Fruit fly (Drosophila melanogaster) whole organism, prepupa: Measurements from ENCODE around the gene CG14785.
A peak's percentile ranks its signal among the peaks of the same experiment; 100 is the strongest.

Source experiments
- Blimp-1 ChIP-seq: fragments of 200-800 bp; sonication (Bioruptor generic); optimal IDR thresholded peaks from 3 replicates; lab custom pipeline; 2017; ENCODE audit warnings: missing biosample characterization, missing genetic modification characterization, mild to moderate bottlenecking, moderate library complexity, missing genetic modification reagents
- CG10631 ChIP-seq: fragments of 200-800 bp; sonication (Bioruptor generic); optimal IDR thresholded peaks from 2 replicates; lab custom pipeline; 2016; ENCODE audit warnings: missing biosample characterization, missing genetic modification characterization
- CG11294 ChIP-seq: fragments of 200-800 bp; sonication (Bioruptor generic); IDR thresholded peaks from 2 replicates; pipeline ENCODE4 v1.3.6; 2022; ENCODE audit warnings: missing biosample characterization, missing genetic modification characterization
- CG11762 ChIP-seq: fragments of 200-800 bp; sonication (Bioruptor generic); optimal IDR thresholded peaks from 3 replicates; lab custom pipeline; 2016; ENCODE audit warnings: missing biosample characterization, missing genetic modification characterization; ENCODE audit not compliant: insufficient read depth
- CG11902 ChIP-seq: fragments of 200-800 bp; sonication (Bioruptor generic); optimal IDR thresholded peaks from 3 replicates; lab custom pipeline; 2016; ENCODE audit warnings: missing biosample characterization, missing genetic modification characterization
- CG3032 ChIP-seq: fragments of 200-800 bp; optimal IDR thresholded peaks from 2 replicates; lab custom pipeline; 2019; ENCODE audit warnings: missing biosample characterization, mild to moderate bottlenecking, missing genetic modification characterization, moderate library complexity
- CG31627 ChIP-seq: fragments of 200-800 bp; sonication (Bioruptor generic); optimal IDR thresholded peaks from 3 replicates; lab custom pipeline; 2016; ENCODE audit warnings: missing biosample characterization, missing genetic modification characterization
- CG32006 ChIP-seq: fragments of 200-800 bp; sonication (Bioruptor generic); optimal IDR thresholded peaks from 3 replicates; lab custom pipeline; 2017; ENCODE audit warnings: missing biosample characterization, mild to moderate bottlenecking, missing genetic modification characterization
- CG3919 ChIP-seq: fragments of 200-800 bp; sonication (Bioruptor generic); optimal IDR thresholded peaks from 3 replicates; lab custom pipeline; 2016; ENCODE audit warnings: missing biosample characterization, missing genetic modification characterization
- CG4318 ChIP-seq: fragments of 200-800 bp; sonication (Bioruptor generic); optimal IDR thresholded peaks from 3 replicates; lab custom pipeline; 2017; ENCODE audit warnings: missing biosample characterization, mild to moderate bottlenecking, missing genetic modification characterization
- CG6163 ChIP-seq: fragments of 200-800 bp; sonication (Bioruptor generic); IDR thresholded peaks from 3 replicates; pipeline ENCODE4 v1.3.6; 2022; ENCODE audit warnings: missing biosample characterization, missing genetic modification characterization
- CG6276 ChIP-seq: fragments of 200-800 bp; sonication (Bioruptor generic); optimal IDR thresholded peaks from 2 replicates; lab custom pipeline; 2017; ENCODE audit warnings: missing biosample characterization, mild to moderate bottlenecking, missing genetic modification characterization
- CG6792 ChIP-seq: fragments of 200-800 bp; sonication (Bioruptor generic); optimal IDR thresholded peaks from 3 replicates; lab custom pipeline; 2016; ENCODE audit warnings: missing biosample characterization, missing genetic modification characterization
- CG6854 ChIP-seq: fragments of 200-800 bp; sonication (Bioruptor generic); optimal IDR thresholded peaks from 2 replicates; lab custom pipeline; 2017; ENCODE audit warnings: missing biosample characterization, mild to moderate bottlenecking, missing genetic modification characterization
- CG8119 ChIP-seq: fragments of 200-800 bp; sonication (Bioruptor generic); IDR thresholded peaks from 3 replicates; pipeline ENCODE4 v1.3.6; 2022; ENCODE audit warnings: missing biosample characterization, missing genetic modification characterization
- CG8319 ChIP-seq: fragments of 200-800 bp; sonication (Bioruptor generic); optimal IDR thresholded peaks from 3 replicates; lab custom pipeline; 2016; ENCODE audit warnings: missing biosample characterization, missing genetic modification characterization
- CG9139 ChIP-seq: fragments of 200-800 bp; sonication (Bioruptor generic); optimal IDR thresholded peaks from 3 replicates; lab custom pipeline; 2017; ENCODE audit warnings: missing biosample characterization, mild to moderate bottlenecking, missing genetic modification characterization
- Eip75B ChIP-seq: fragments of 200-800 bp; sonication (Bioruptor generic); optimal IDR thresholded peaks from 3 replicates; lab custom pipeline; 2016; ENCODE audit warnings: missing biosample characterization, missing genetic modification characterization
- Eip78C ChIP-seq: fragments of 200-800 bp; sonication (Bioruptor generic); peaks from one replicate; lab custom pipeline; 2016; ENCODE audit warnings: missing biosample characterization, missing genetic modification characterization
- Eip93F ChIP-seq: fragments of 200-800 bp; sonication (Bioruptor generic); optimal IDR thresholded peaks from 2 replicates; lab custom pipeline; 2016; ENCODE audit warnings: missing biosample characterization, mild to moderate bottlenecking, missing genetic modification characterization
- Ets96B ChIP-seq: fragments of 200-800 bp; optimal IDR thresholded peaks from 2 replicates; lab custom pipeline; 2019; ENCODE audit warnings: missing biosample characterization, mild to moderate bottlenecking, missing genetic modification characterization, moderate library complexity
- Gug ChIP-seq: fragments of 200-800 bp; sonication (Bioruptor generic); IDR thresholded peaks from 2 replicates; pipeline ENCODE4 v1.3.6; 2022; ENCODE audit warnings: missing biosample characterization, missing genetic modification characterization
- Hr38 ChIP-seq: sonication (Bioruptor generic); optimal IDR thresholded peaks from 2 replicates; lab custom pipeline; 2016; ENCODE audit warnings: missing biosample characterization, missing genetic modification characterization
- Hr4 ChIP-seq: fragments of 200-800 bp; sonication (Bioruptor generic); optimal IDR thresholded peaks from 3 replicates; lab custom pipeline; 2016; ENCODE audit warnings: missing biosample characterization, missing genetic modification characterization
- Lpt ChIP-seq: fragments of 200-800 bp; sonication (Bioruptor generic); optimal IDR thresholded peaks from 3 replicates; lab custom pipeline; 2016; ENCODE audit warnings: missing biosample characterization, missing genetic modification characterization
- Met ChIP-seq: fragments of 200-800 bp; sonication (Bioruptor generic); optimal IDR thresholded peaks from 3 replicates; lab custom pipeline; 2016; ENCODE audit warnings: missing biosample characterization, missing genetic modification characterization
- OdsH ChIP-seq: fragments of 200-800 bp; sonication (Bioruptor generic); optimal IDR thresholded peaks from 3 replicates; lab custom pipeline; 2016; ENCODE audit warnings: missing biosample characterization, missing genetic modification characterization
- Sox102F ChIP-seq: fragments of 200-800 bp; sonication (Bioruptor generic); optimal IDR thresholded peaks from 2 replicates; lab custom pipeline; 2016; ENCODE audit warnings: missing biosample characterization, mild to moderate bottlenecking, missing genetic modification characterization
- Sox14 ChIP-seq: fragments of 200-800 bp; sonication (Bioruptor generic); optimal IDR thresholded peaks from 3 replicates; lab custom pipeline; 2016; ENCODE audit warnings: missing biosample characterization, missing genetic modification characterization
- Sox15 ChIP-seq: fragments of 200-800 bp; sonication (Bioruptor generic); optimal IDR thresholded peaks from 3 replicates; lab custom pipeline; 2016; ENCODE audit warnings: missing biosample characterization, missing genetic modification characterization
- achi ChIP-seq: fragments of 200-800 bp; sonication (Bioruptor generic); optimal IDR thresholded peaks from 3 replicates; lab custom pipeline; 2016; ENCODE audit warnings: missing biosample characterization, missing genetic modification characterization
- acj6 ChIP-seq: fragments of 200-800 bp; sonication (Bioruptor generic); optimal IDR thresholded peaks from 3 replicates; lab custom pipeline; 2016; ENCODE audit warnings: missing biosample characterization, missing genetic modification characterization
- cyc ChIP-seq: fragments of 200-800 bp; sonication (Bioruptor generic); optimal IDR thresholded peaks from 3 replicates; lab custom pipeline; 2016; ENCODE audit warnings: missing biosample characterization, missing genetic modification characterization
- dsx ChIP-seq: fragments of 200-800 bp; optimal IDR thresholded peaks from 3 replicates; lab custom pipeline; 2019; ENCODE audit warnings: missing biosample characterization, mild to moderate bottlenecking, missing genetic modification characterization, moderate library complexity; ENCODE audit not compliant: poor library complexity, severe bottlenecking
- eg ChIP-seq: fragments of 200-800 bp; sonication (Bioruptor generic); IDR thresholded peaks from 3 replicates; pipeline ENCODE4 v1.3.6; 2022; ENCODE audit warnings: missing biosample characterization, missing genetic modification characterization
- esn ChIP-seq: fragments of 200-800 bp; sonication (Bioruptor generic); optimal IDR thresholded peaks from 2 replicates; lab custom pipeline; 2016; ENCODE audit warnings: missing biosample characterization, mild to moderate bottlenecking, missing genetic modification characterization, moderate library complexity
- fd59A ChIP-seq: fragments of 200-800 bp; sonication (Bioruptor generic); optimal IDR thresholded peaks from 2 replicates; lab custom pipeline; 2017; ENCODE audit warnings: missing biosample characterization, mild to moderate bottlenecking, missing genetic modification characterization, missing genetic modification reagents
- fd85E ChIP-seq: fragments of 200-800 bp; sonication (Bioruptor generic); optimal IDR thresholded peaks from 3 replicates; lab custom pipeline; 2016; ENCODE audit warnings: missing biosample characterization, missing genetic modification characterization
- fkh ChIP-seq: fragments of 200-800 bp; sonication (Bioruptor generic); optimal IDR thresholded peaks from 3 replicates; lab custom pipeline; 2017; ENCODE audit warnings: missing biosample characterization, mild to moderate bottlenecking, missing genetic modification characterization, moderate library complexity
- lz ChIP-seq: fragments of 200-800 bp; sonication (Bioruptor generic); optimal IDR thresholded peaks from 3 replicates; lab custom pipeline; 2016; ENCODE audit warnings: missing biosample characterization, missing genetic modification characterization
- pdm3 ChIP-seq: fragments of 200-800 bp; sonication (Bioruptor generic); optimal IDR thresholded peaks from 3 replicates; lab custom pipeline; 2016; ENCODE audit warnings: missing biosample characterization, missing genetic modification characterization
- spab ChIP-seq: fragments of 200-800 bp; sonication (Bioruptor generic); optimal IDR thresholded peaks from 2 replicates; lab custom pipeline; 2017; ENCODE audit warnings: missing biosample characterization, mild to moderate bottlenecking, missing genetic modification characterization, missing genetic modification reagents
- ss ChIP-seq, 2 experiments: fragments of 200-800 bp; sonication (Bioruptor generic); optimal IDR thresholded peaks; 2 replicates in 1 of 2; 3 replicates in 1 of 2; lab custom pipeline; 2017 to 2018; ENCODE audit warnings: mild to moderate bottlenecking in 2 of 2, missing biosample characterization in 2 of 2, missing genetic modification characterization in 2 of 2, moderate library complexity in 1 of 2
- svp ChIP-seq: fragments of 200-800 bp; sonication (Bioruptor generic); peaks from one replicate; lab custom pipeline; 2016; ENCODE audit warnings: missing biosample characterization, missing genetic modification characterization
- topi ChIP-seq: fragments of 200-800 bp; sonication (Bioruptor generic); optimal IDR thresholded peaks from 3 replicates; lab custom pipeline; 2016; ENCODE audit warnings: missing biosample characterization, missing genetic modification characterization
- vri ChIP-seq: fragments of 200-800 bp; sonication (Bioruptor generic); optimal IDR thresholded peaks from 3 replicates; lab custom pipeline; 2016; ENCODE audit warnings: missing biosample characterization, mild to moderate bottlenecking, missing genetic modification characterization

Gene CG14785

dm6 chrX:1456954-1457353 is at the start of gene CG14785:
Gene CG14785, minus strand, starts transcription at chrX:1457054.
- TF ChIP-seq OdsH (GFP tag; lab: Kevin White, UChicago) (no peak), CG6276 (GFP tag; lab: Kevin White, UChicago) (no peak), CG3032 (tag; lab: Kevin White, UChicago) (no peak), Gug (no peak), lz (no peak), esn (GFP tag; lab: Kevin White, UChicago) (no peak), topi (GFP tag; lab: Kevin White, UChicago) (no peak), spab (GFP tag; lab: Kevin White, UChicago) (no peak), CG6792 (no peak), Blimp-1 (GFP tag; lab: Kevin White, UChicago) (no peak), svp (GFP tag; lab: Kevin White, UChicago) (no peak), CG11294 (no peak), vri (GFP tag; lab: Kevin White, UChicago) (no peak), Eip93F (GFP tag; lab: Kevin White, UChicago) (no peak), CG9139 (GFP tag; lab: Kevin White, UChicago) (no peak), CG31627 (GFP tag; lab: Kevin White, UChicago) (no peak), CG4318 (GFP tag; lab: Kevin White, UChicago) (no peak), CG11762 (no peak), Sox15 (GFP tag; lab: Kevin White, UChicago) (no peak)

dm6 chrX:1482840-1483518 is 26.1 kb upstream of the CG14785 start, which contains the start of the genes sta and inc:
Gene sta, minus strand, starts transcription at chrX:1483413.
Gene inc, plus strand, starts transcription at chrX:1483479.
- peak; percentile 90 for TF ChIP-seq Eip78C (GFP tag; lab: Kevin White, UChicago)
- no peak for TF ChIP-seq CG6276 (GFP tag; lab: Kevin White, UChicago)
- no peak for TF ChIP-seq CG11294
- TF ChIP-seq CG4318 (GFP tag; lab: Kevin White, UChicago), result no peak
- no peak for TF ChIP-seq Sox15 (GFP tag; lab: Kevin White, UChicago)
- no peak for TF ChIP-seq Hr38 (GFP tag; lab: Kevin White, UChicago)
- TF ChIP-seq CG6854, result peak; percentile 91
- TF ChIP-seq fd85E, result peak; percentile 34
- TF ChIP-seq CG3032 (tag; lab: Kevin White, UChicago), result peak; percentile 50
- peak; percentile 20 for TF ChIP-seq Ets96B
- no peak for TF ChIP-seq Lpt (GFP tag; lab: Kevin White, UChicago)
- TF ChIP-seq fkh, result peak; percentile 35
- TF ChIP-seq Gug, result no peak
- no peak for TF ChIP-seq CG32006
- no peak for TF ChIP-seq CG10631
- peak; percentile 58 for TF ChIP-seq cyc (GFP tag; lab: Kevin White, UChicago)
- peak; percentile 70 for TF ChIP-seq topi (GFP tag; lab: Kevin White, UChicago)
- TF ChIP-seq Hr4 (GFP tag; lab: Kevin White, UChicago), result no peak
- peak; percentile 66 for TF ChIP-seq esn (GFP tag; lab: Kevin White, UChicago)
- TF ChIP-seq CG6163 (GFP tag; lab: Robert Waterston, UW), result peak; percentile 76
- TF ChIP-seq Eip93F (GFP tag; lab: Kevin White, UChicago), result no peak
- TF ChIP-seq CG11902 (GFP tag; lab: Kevin White, UChicago), result no peak
- TF ChIP-seq acj6 (GFP tag; lab: Kevin White, UChicago), result peak; percentile 12
- TF ChIP-seq svp (GFP tag; lab: Kevin White, UChicago), result peak; percentile 65
- peak; percentile 61 for TF ChIP-seq CG9139 (GFP tag; lab: Kevin White, UChicago)
- peak; percentile 34 for TF ChIP-seq pdm3 (GFP tag; lab: Kevin White, UChicago)
- peak; percentile 11 for TF ChIP-seq fd59A (GFP tag; lab: Kevin White, UChicago)
- TF ChIP-seq vri (GFP tag; lab: Kevin White, UChicago), result peak; percentile 64
- TF ChIP-seq Sox14 (GFP tag; lab: Kevin White, UChicago), result peak; percentile 56
- peak; percentile 44 for TF ChIP-seq Sox102F
- peak; percentile 70 to 76 for TF ChIP-seq ss (GFP tag; optimal IDR thresholded peaks at IDR 0.05; lab: Kevin White, UChicago)
- TF ChIP-seq CG6792, result peak; percentile 54
- peak; percentile 3 for TF ChIP-seq CG11762
- TF ChIP-seq CG8119 (GFP tag; lab: Robert Waterston, UW), result peak; percentile 31; the same call in 1 of the 3 replicates
- peak; percentile 51 for TF ChIP-seq Eip75B (GFP tag; lab: Kevin White, UChicago)
- peak; percentile 68 for TF ChIP-seq Met
- peak; percentile 26 for TF ChIP-seq OdsH (GFP tag; lab: Kevin White, UChicago)
- TF ChIP-seq achi (GFP tag; lab: Kevin White, UChicago), result peak; percentile 80
- peak; percentile 10 for TF ChIP-seq CG8319 (GFP tag; lab: Kevin White, UChicago)
- TF ChIP-seq dsx (GFP tag; lab: Kevin White, UChicago), result peak; percentile 38
- TF ChIP-seq eg, result peak; percentile 57; the same call in 2 of the 3 replicates
- peak; percentile 77 for TF ChIP-seq CG3919
